Worm (Caenorhabditis elegans): ENCODE results near the gene pde-3.

pde-3 gene

DNA sequence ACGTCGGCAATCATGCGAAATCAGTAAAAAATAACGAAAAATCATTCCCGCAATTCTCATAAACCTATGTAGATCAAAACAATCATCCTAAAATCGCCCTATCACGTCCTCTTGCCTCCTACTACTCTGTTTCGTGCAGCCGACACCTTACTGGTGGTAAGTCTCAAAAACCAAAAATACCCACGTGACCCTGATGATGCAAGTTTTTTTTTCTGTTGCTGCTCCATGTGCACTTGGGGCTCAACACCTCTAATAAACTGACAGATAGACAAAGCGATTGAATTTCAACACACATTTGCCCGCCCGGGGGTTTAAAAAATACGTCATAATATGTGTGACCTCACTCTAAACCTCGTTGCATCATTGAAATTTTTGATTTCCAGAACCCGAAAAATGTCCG is 2.7 kb upstream of the pde-3 start:
- no peak for TF ChIP-seq mec-3 (tag; optimal IDR thresholded peaks at IDR 0.05; ENCODE audit: borderline replicate concordance)
- TF ChIP-seq hlh-30 (tag; optimal IDR thresholded peaks at IDR 0.05; ENCODE audit: insufficient read depth): peak; percentile 9
- TF ChIP-seq lin-11 (tag; optimal IDR thresholded peaks at IDR 0.05): no peak
- TF ChIP-seq ceh-34 (tag; optimal IDR thresholded peaks at IDR 0.05): no peak

DNA sequence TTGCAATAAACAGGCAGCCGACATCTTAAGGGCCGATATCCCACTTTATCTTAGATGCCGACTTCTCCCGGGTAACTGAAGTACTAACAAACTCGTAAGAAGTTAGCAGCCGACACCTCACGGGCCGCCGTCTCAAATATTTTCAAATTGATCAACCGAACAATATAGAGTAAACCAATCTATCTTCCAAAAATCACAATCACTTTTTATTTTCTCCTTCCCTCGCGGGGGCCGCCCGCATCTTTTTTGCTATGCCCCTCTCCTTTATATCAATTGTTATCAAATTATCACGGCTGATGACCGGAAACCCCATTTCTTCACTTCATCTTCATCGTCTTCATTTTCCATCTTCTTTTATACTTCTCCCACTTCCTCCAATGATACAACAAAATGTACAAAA is 9.3 kb downstream of the pde-3 start:
- no peak for TF ChIP-seq fax-1 (tag; optimal IDR thresholded peaks at IDR 0.05)
- TF ChIP-seq F13H6.1 (tag; optimal IDR thresholded peaks at IDR 0.05): no peak
- no peak for TF ChIP-seq hlh-6 (tag; optimal IDR thresholded peaks at IDR 0.05)
- TF ChIP-seq ets-4 (tag; optimal IDR thresholded peaks at IDR 0.05): no peak

DNA sequence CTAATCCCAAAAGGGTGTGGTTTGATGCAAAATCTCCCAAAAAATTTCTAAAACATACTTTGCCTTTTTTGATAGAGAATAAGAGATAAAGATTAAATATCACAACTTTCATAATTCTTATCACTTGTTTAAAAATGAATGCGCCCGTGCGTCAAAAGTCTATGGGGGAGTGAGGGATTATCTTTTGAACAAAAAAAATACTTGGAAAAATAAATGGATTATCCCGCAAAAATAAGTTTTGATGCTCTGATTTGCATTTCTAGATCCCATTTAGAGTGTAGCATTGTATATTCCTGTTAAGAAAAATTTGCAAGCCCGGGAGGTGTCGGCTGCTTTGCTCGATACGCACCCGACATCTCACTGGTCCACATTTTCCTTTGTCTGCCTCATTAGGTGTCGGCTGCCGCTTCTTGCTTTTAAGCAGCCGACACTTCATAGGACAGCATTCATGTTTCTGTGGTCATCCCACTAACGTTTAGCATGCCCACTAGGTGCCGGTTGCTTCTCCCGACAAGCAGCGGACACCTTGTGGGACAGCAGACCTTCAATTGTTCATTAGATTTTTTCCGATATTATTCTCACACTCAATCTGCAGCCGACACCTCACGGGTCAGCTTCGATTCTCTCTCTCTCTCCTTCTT is 16.0 kb downstream of the pde-3 start:
- TF ChIP-seq ama-1 (optimal IDR thresholded peaks at IDR 0.05) (no peak), unc-3 (GFP tag; conservative IDR thresholded peaks at IDR 0.05) (no peak), unc-3 (tag; optimal IDR thresholded peaks at IDR 0.05) (no peak), ets-4 (tag; optimal IDR thresholded peaks at IDR 0.05) (no peak), ahr-1 (tag; optimal IDR thresholded peaks at IDR 0.05) (no peak), fkh-10 (GFP tag; optimal IDR thresholded peaks at IDR 0.05) (no peak), tbx-7 (tag; optimal IDR thresholded peaks at IDR 0.05) (no peak), rnt-1 (tag; optimal IDR thresholded peaks at IDR 0.05) (no peak), ceh-30 (tag; optimal IDR thresholded peaks at IDR 0.05) (no peak), hlh-30 (tag; optimal IDR thresholded peaks at IDR 0.05; ENCODE audit: insufficient read depth) (no peak), ceh-18 (tag; optimal IDR thresholded peaks at IDR 0.05) (no peak), ceh-9 (tag; optimal IDR thresholded peaks at IDR 0.05) (no peak), che-1 (tag; optimal IDR thresholded peaks at IDR 0.05) (no peak)

DNA sequence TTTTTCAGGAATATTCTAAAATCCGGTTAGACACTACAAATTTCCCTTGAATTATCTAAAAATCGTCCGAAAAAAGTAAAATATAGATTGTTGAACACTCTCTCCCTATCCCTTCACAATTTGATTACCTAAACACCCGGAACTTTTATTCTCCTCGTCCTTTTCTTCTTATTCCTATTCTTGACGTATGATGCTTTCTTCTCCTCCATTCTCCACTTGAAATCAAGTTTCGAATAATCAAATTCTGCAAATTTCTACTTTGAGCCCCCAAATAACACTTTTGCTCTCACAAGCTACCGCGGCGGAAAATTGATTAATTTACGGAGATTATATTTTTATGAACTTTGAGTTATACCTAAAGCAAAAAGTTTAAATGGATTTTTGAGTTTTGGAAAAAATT is 18.8 kb downstream of the pde-3 start:
- no peak for TF ChIP-seq nhr-232 (tag; optimal IDR thresholded peaks at IDR 0.05)
- TF ChIP-seq hlh-15 (tag; optimal IDR thresholded peaks at IDR 0.05): no peak
- TF ChIP-seq ceh-22 (tag; optimal IDR thresholded peaks at IDR 0.05): no peak
- peak; percentile 97 for TF ChIP-seq unc-42 (tag; optimal IDR thresholded peaks at IDR 0.05)
- no peak for TF ChIP-seq Y22D7AL.16 (tag; optimal IDR thresholded peaks at IDR 0.05)
- TF ChIP-seq ceh-6 (GFP tag; optimal IDR thresholded peaks at IDR 0.05): no peak
- TF ChIP-seq pax-1 (tag; optimal IDR thresholded peaks at IDR 0.05): no peak

DNA sequence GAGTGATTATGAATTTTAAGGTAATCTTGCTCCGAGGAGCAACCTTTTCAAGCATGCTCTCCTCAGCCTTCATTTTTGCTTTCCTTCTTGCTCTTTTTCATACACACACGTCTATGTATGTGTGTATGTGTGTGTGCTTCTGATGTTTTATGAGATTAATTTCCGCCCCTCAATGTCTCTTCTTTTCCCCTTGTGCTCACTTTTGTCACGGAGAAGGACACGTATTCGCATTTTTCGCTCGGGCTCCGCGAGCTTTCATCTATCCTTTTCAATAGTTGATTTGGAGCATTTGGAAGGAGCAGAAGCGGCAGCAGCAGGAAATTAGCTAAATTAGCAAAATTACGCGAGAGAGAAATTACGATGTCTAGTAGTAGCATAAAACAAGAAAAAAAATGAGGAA is 20.8 kb downstream of the pde-3 start:
- no peak for TF ChIP-seq dve-1 (tag; optimal IDR thresholded peaks at IDR 0.05)
- TF ChIP-seq elt-2 (tag; optimal IDR thresholded peaks at IDR 0.05): no peak
- peak; percentile 19 for TF ChIP-seq ceh-14 (tag; optimal IDR thresholded peaks at IDR 0.05)
- no peak for TF ChIP-seq ceh-31 (tag; optimal IDR thresholded peaks at IDR 0.05)
- no peak for TF ChIP-seq K02D7.2 (tag; optimal IDR thresholded peaks at IDR 0.05)
- TF ChIP-seq fkh-6 (tag; optimal IDR thresholded peaks at IDR 0.05): no peak
- TF ChIP-seq ama-1 (optimal IDR thresholded peaks at IDR 0.05): no peak
- TF ChIP-seq unc-42 (tag; optimal IDR thresholded peaks at IDR 0.05): peak; percentile 74

DNA sequence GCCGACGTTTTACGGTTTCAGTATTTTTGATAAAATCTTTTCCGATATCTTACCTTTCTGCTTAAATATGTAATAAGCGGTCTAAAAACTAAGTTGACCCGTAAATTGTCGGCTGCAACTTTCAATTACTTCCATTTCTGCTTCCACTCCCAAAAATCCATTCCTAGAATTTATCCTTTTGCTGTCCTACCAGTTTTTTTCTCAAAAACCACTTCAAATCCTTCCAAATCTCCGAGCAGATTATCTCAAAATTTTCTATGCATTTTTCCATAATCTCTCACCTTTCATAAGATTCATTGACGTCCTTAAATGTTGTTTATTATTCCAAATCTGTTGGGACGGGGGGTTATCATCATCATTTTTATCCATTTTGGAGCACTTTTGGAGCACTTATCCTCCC is 21.5 kb downstream of the pde-3 start:
- TF ChIP-seq C38D4.7 (GFP tag; optimal IDR thresholded peaks at IDR 0.05) (no peak), hlh-13 (GFP tag; optimal IDR thresholded peaks at IDR 0.05) (no peak), fkh-6 (tag; optimal IDR thresholded peaks at IDR 0.05) (no peak), madf-2 (tag; optimal IDR thresholded peaks at IDR 0.05) (no peak), npax-4 (tag; optimal IDR thresholded peaks at IDR 0.05) (no peak), che-1 (tag; optimal IDR thresholded peaks at IDR 0.05) (no peak)
